Fruit fly (Drosophila melanogaster) whole organism, prepupa: ENCODE measurements around the gene CG14448.

ENCODE experiments used
- Blimp-1 ChIP-seq: fragments of 200-800 bp; sonication (Bioruptor generic); optimal IDR thresholded peaks from 3 replicates; lab custom pipeline; 2017; ENCODE audit warnings: missing biosample characterization, missing genetic modification characterization, mild to moderate bottlenecking, moderate library complexity, missing genetic modification reagents
- CG10631 ChIP-seq: fragments of 200-800 bp; sonication (Bioruptor generic); optimal IDR thresholded peaks from 2 replicates; lab custom pipeline; 2016; ENCODE audit warnings: missing biosample characterization, missing genetic modification characterization
- CG10669 ChIP-seq: fragments of 200-800 bp; sonication (Bioruptor generic); optimal IDR thresholded peaks from 3 replicates; lab custom pipeline; 2018; ENCODE audit warnings: missing biosample characterization, mild to moderate bottlenecking, missing genetic modification characterization, moderate library complexity
- CG11762 ChIP-seq: fragments of 200-800 bp; sonication (Bioruptor generic); optimal IDR thresholded peaks from 3 replicates; lab custom pipeline; 2016; ENCODE audit warnings: missing biosample characterization, missing genetic modification characterization; ENCODE audit not compliant: insufficient read depth
- CG11902 ChIP-seq: fragments of 200-800 bp; sonication (Bioruptor generic); optimal IDR thresholded peaks from 3 replicates; lab custom pipeline; 2016; ENCODE audit warnings: missing biosample characterization, missing genetic modification characterization
- CG15336 ChIP-seq: fragments of 200-800 bp; sonication (Bioruptor generic); IDR thresholded peaks from 2 replicates; pipeline ENCODE4 v1.3.6; 2022; ENCODE audit warnings: missing biosample characterization, missing genetic modification characterization
- CG1621 ChIP-seq: fragments of 200-800 bp; sonication (Bioruptor generic); optimal IDR thresholded peaks from 3 replicates; lab custom pipeline; 2018; ENCODE audit warnings: missing biosample characterization, mild to moderate bottlenecking, missing genetic modification characterization
- CG16779 ChIP-seq: fragments of 200-800 bp; sonication (Bioruptor generic); optimal IDR thresholded peaks from 3 replicates; lab custom pipeline; 2017; ENCODE audit warnings: missing biosample characterization, mild to moderate bottlenecking, missing genetic modification characterization
- CG3032 ChIP-seq: fragments of 200-800 bp; optimal IDR thresholded peaks from 2 replicates; lab custom pipeline; 2019; ENCODE audit warnings: missing biosample characterization, mild to moderate bottlenecking, missing genetic modification characterization, moderate library complexity
- CG32006 ChIP-seq: fragments of 200-800 bp; sonication (Bioruptor generic); optimal IDR thresholded peaks from 3 replicates; lab custom pipeline; 2017; ENCODE audit warnings: missing biosample characterization, mild to moderate bottlenecking, missing genetic modification characterization
- CG3919 ChIP-seq: fragments of 200-800 bp; sonication (Bioruptor generic); optimal IDR thresholded peaks from 3 replicates; lab custom pipeline; 2016; ENCODE audit warnings: missing biosample characterization, missing genetic modification characterization
- CG4318 ChIP-seq: fragments of 200-800 bp; sonication (Bioruptor generic); optimal IDR thresholded peaks from 3 replicates; lab custom pipeline; 2017; ENCODE audit warnings: missing biosample characterization, mild to moderate bottlenecking, missing genetic modification characterization
- CG6163 ChIP-seq: fragments of 200-800 bp; sonication (Bioruptor generic); IDR thresholded peaks from 3 replicates; pipeline ENCODE4 v1.3.6; 2022; ENCODE audit warnings: missing biosample characterization, missing genetic modification characterization
- CG6276 ChIP-seq: fragments of 200-800 bp; sonication (Bioruptor generic); optimal IDR thresholded peaks from 2 replicates; lab custom pipeline; 2017; ENCODE audit warnings: missing biosample characterization, mild to moderate bottlenecking, missing genetic modification characterization
- CG6792 ChIP-seq: fragments of 200-800 bp; sonication (Bioruptor generic); optimal IDR thresholded peaks from 3 replicates; lab custom pipeline; 2016; ENCODE audit warnings: missing biosample characterization, missing genetic modification characterization
- CG6854 ChIP-seq: fragments of 200-800 bp; sonication (Bioruptor generic); optimal IDR thresholded peaks from 2 replicates; lab custom pipeline; 2017; ENCODE audit warnings: missing biosample characterization, mild to moderate bottlenecking, missing genetic modification characterization
- CG7368 ChIP-seq: fragments of 200-800 bp; sonication (Bioruptor generic); optimal IDR thresholded peaks from 3 replicates; lab custom pipeline; 2016; ENCODE audit warnings: missing biosample characterization, missing genetic modification characterization
- CG8119 ChIP-seq: fragments of 200-800 bp; sonication (Bioruptor generic); IDR thresholded peaks from 3 replicates; pipeline ENCODE4 v1.3.6; 2022; ENCODE audit warnings: missing biosample characterization, missing genetic modification characterization
- CG8319 ChIP-seq: fragments of 200-800 bp; sonication (Bioruptor generic); optimal IDR thresholded peaks from 3 replicates; lab custom pipeline; 2016; ENCODE audit warnings: missing biosample characterization, missing genetic modification characterization
- CG8632 ChIP-seq: fragments of 200-800 bp; sonication (Bioruptor generic); optimal IDR thresholded peaks from 3 replicates; lab custom pipeline; 2016; ENCODE audit warnings: missing biosample characterization, missing genetic modification characterization
- CG9139 ChIP-seq: fragments of 200-800 bp; sonication (Bioruptor generic); optimal IDR thresholded peaks from 3 replicates; lab custom pipeline; 2017; ENCODE audit warnings: missing biosample characterization, mild to moderate bottlenecking, missing genetic modification characterization
- Eip75B ChIP-seq: fragments of 200-800 bp; sonication (Bioruptor generic); optimal IDR thresholded peaks from 3 replicates; lab custom pipeline; 2016; ENCODE audit warnings: missing biosample characterization, missing genetic modification characterization
- Eip78C ChIP-seq: fragments of 200-800 bp; sonication (Bioruptor generic); peaks from one replicate; lab custom pipeline; 2016; ENCODE audit warnings: missing biosample characterization, missing genetic modification characterization
- Eip93F ChIP-seq: fragments of 200-800 bp; sonication (Bioruptor generic); optimal IDR thresholded peaks from 2 replicates; lab custom pipeline; 2016; ENCODE audit warnings: missing biosample characterization, mild to moderate bottlenecking, missing genetic modification characterization
- Ets21C ChIP-seq: fragments of 200-800 bp; sonication (Bioruptor generic); optimal IDR thresholded peaks from 3 replicates; lab custom pipeline; 2016; ENCODE audit warnings: missing biosample characterization, missing genetic modification characterization
- Gug ChIP-seq: fragments of 200-800 bp; sonication (Bioruptor generic); IDR thresholded peaks from 2 replicates; pipeline ENCODE4 v1.3.6; 2022; ENCODE audit warnings: missing biosample characterization, missing genetic modification characterization
- Hr39 ChIP-seq: fragments of 200-800 bp; sonication (Bioruptor generic); optimal IDR thresholded peaks from 2 replicates; lab custom pipeline; 2016; ENCODE audit warnings: missing biosample characterization, missing genetic modification characterization
- Hr4 ChIP-seq: fragments of 200-800 bp; sonication (Bioruptor generic); optimal IDR thresholded peaks from 3 replicates; lab custom pipeline; 2016; ENCODE audit warnings: missing biosample characterization, missing genetic modification characterization
- Lpt ChIP-seq: fragments of 200-800 bp; sonication (Bioruptor generic); optimal IDR thresholded peaks from 3 replicates; lab custom pipeline; 2016; ENCODE audit warnings: missing biosample characterization, missing genetic modification characterization
- Met ChIP-seq: fragments of 200-800 bp; sonication (Bioruptor generic); optimal IDR thresholded peaks from 3 replicates; lab custom pipeline; 2016; ENCODE audit warnings: missing biosample characterization, missing genetic modification characterization
- Sox14 ChIP-seq: fragments of 200-800 bp; sonication (Bioruptor generic); optimal IDR thresholded peaks from 3 replicates; lab custom pipeline; 2016; ENCODE audit warnings: missing biosample characterization, missing genetic modification characterization
- achi ChIP-seq: fragments of 200-800 bp; sonication (Bioruptor generic); optimal IDR thresholded peaks from 3 replicates; lab custom pipeline; 2016; ENCODE audit warnings: missing biosample characterization, missing genetic modification characterization
- cyc ChIP-seq: fragments of 200-800 bp; sonication (Bioruptor generic); optimal IDR thresholded peaks from 3 replicates; lab custom pipeline; 2016; ENCODE audit warnings: missing biosample characterization, missing genetic modification characterization
- dsx ChIP-seq: fragments of 200-800 bp; optimal IDR thresholded peaks from 3 replicates; lab custom pipeline; 2019; ENCODE audit warnings: missing biosample characterization, mild to moderate bottlenecking, missing genetic modification characterization, moderate library complexity; ENCODE audit not compliant: poor library complexity, severe bottlenecking
- eg ChIP-seq: fragments of 200-800 bp; sonication (Bioruptor generic); IDR thresholded peaks from 3 replicates; pipeline ENCODE4 v1.3.6; 2022; ENCODE audit warnings: missing biosample characterization, missing genetic modification characterization
- esn ChIP-seq: fragments of 200-800 bp; sonication (Bioruptor generic); optimal IDR thresholded peaks from 2 replicates; lab custom pipeline; 2016; ENCODE audit warnings: missing biosample characterization, mild to moderate bottlenecking, missing genetic modification characterization, moderate library complexity
- fd59A ChIP-seq: fragments of 200-800 bp; sonication (Bioruptor generic); optimal IDR thresholded peaks from 2 replicates; lab custom pipeline; 2017; ENCODE audit warnings: missing biosample characterization, mild to moderate bottlenecking, missing genetic modification characterization, missing genetic modification reagents
- net ChIP-seq: fragments of 200-800 bp; sonication (Bioruptor generic); optimal IDR thresholded peaks from 3 replicates; lab custom pipeline; 2016; ENCODE audit warnings: missing biosample characterization, missing genetic modification characterization
- pdm3 ChIP-seq: fragments of 200-800 bp; sonication (Bioruptor generic); optimal IDR thresholded peaks from 3 replicates; lab custom pipeline; 2016; ENCODE audit warnings: missing biosample characterization, missing genetic modification characterization
- salr ChIP-seq, 2 experiments: fragments of 200-800 bp; sonication (Bioruptor generic); optimal IDR thresholded peaks; 3 replicates each; lab custom pipeline; 2016 to 2018; ENCODE audit warnings: missing biosample characterization in 2 of 2, missing genetic modification characterization in 2 of 2, mild to moderate bottlenecking in 1 of 2
- spab ChIP-seq: fragments of 200-800 bp; sonication (Bioruptor generic); optimal IDR thresholded peaks from 2 replicates; lab custom pipeline; 2017; ENCODE audit warnings: missing biosample characterization, mild to moderate bottlenecking, missing genetic modification characterization, missing genetic modification reagents
- ss ChIP-seq, 2 experiments: fragments of 200-800 bp; sonication (Bioruptor generic); optimal IDR thresholded peaks; 2 replicates in 1 of 2; 3 replicates in 1 of 2; lab custom pipeline; 2017 to 2018; ENCODE audit warnings: mild to moderate bottlenecking in 2 of 2, missing biosample characterization in 2 of 2, missing genetic modification characterization in 2 of 2, moderate library complexity in 1 of 2
- svp ChIP-seq: fragments of 200-800 bp; sonication (Bioruptor generic); peaks from one replicate; lab custom pipeline; 2016; ENCODE audit warnings: missing biosample characterization, missing genetic modification characterization
- topi ChIP-seq: fragments of 200-800 bp; sonication (Bioruptor generic); optimal IDR thresholded peaks from 3 replicates; lab custom pipeline; 2016; ENCODE audit warnings: missing biosample characterization, missing genetic modification characterization
- vri ChIP-seq: fragments of 200-800 bp; sonication (Bioruptor generic); optimal IDR thresholded peaks from 3 replicates; lab custom pipeline; 2016; ENCODE audit warnings: missing biosample characterization, mild to moderate bottlenecking, missing genetic modification characterization

Gene CG14448

DNA sequence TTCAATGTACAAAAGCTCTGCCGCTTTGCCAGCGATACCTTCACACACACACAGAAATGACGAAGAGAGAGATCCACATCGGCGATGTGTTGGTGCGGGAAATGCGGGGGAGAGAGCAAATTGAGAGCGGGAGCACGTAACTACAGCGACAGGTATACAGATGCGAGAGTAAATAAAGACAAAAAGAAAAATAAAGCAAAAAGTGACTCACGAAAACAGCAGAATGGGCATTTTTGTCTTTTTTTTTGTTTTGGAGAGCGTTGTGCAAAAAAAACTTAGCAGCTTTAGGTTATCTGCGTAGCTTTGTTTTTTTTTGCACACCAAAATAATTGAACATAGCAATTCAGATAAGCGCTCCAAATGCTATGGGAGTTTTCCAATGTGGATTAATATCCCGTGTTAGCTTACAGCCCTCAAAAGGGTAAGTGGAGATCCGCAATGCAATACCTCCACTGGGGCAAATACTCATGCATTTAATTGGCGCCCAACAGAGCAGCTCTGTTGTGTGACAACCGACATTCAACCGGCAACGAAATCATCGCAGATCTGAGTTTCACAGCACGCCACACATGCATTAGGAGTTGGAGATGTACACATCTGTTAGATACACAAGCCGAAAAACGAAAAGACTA lies 34.4 kb downstream of the CG14448 start (continued):
- peak; percentile 71 for TF ChIP-seq Blimp-1 (GFP tag; lab: Kevin White, UChicago)
- peak; percentile 74 for TF ChIP-seq CG32006 (GFP tag; lab: Kevin White, UChicago)
- peak; percentile 97 for TF ChIP-seq CG6276 (GFP tag; lab: Kevin White, UChicago)
- peak; percentile 85 for TF ChIP-seq spab (GFP tag; lab: Kevin White, UChicago)
- TF ChIP-seq Met, result peak; percentile 65
- peak; percentile 80 for TF ChIP-seq CG10669 (GFP tag; lab: Kevin White, UChicago)
- peak; percentile 61 to 79 for TF ChIP-seq salr (GFP tag; optimal IDR thresholded peaks at IDR 0.05; lab: Kevin White, UChicago)
- peak; percentile 67 for TF ChIP-seq pdm3
- TF ChIP-seq CG6854 (GFP tag; lab: Kevin White, UChicago), result peak; percentile 96
- peak; percentile 99 for TF ChIP-seq eg (GFP tag; lab: Robert Waterston, UW)
- TF ChIP-seq CG8119 (GFP tag; lab: Robert Waterston, UW), result peak; percentile 96
- TF ChIP-seq Gug (GFP tag; lab: Robert Waterston, UW), result peak; percentile 82
- TF ChIP-seq CG9139 (GFP tag; lab: Kevin White, UChicago), result peak; percentile 97
- peak; percentile 50 for TF ChIP-seq Eip93F (GFP tag; lab: Kevin White, UChicago)
- TF ChIP-seq Eip78C (GFP tag; lab: Kevin White, UChicago), result peak; percentile 89
- TF ChIP-seq CG4318, result no peak

DNA sequence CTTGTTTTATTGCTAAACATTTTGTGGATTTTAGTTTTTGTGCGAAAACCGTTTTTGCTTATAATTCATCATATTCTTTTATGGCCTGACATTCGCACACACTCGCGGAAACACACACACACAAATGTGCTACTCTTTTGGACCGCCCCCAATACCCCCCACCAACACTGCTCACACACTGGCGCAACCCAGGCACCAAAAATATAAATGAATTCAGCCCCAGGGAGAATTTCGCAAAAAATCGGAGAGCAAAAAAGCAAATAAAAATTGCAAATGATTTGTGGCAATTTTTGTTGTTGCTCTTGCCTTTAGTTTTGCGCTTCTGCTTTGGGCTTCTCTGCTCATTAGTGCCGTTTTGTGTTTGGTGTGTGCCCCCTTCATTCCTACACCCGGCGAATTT lies 35.0 kb downstream of the CG14448 start:
- TF ChIP-seq eg (GFP tag; lab: Robert Waterston, UW) (peak; percentile 55; the same call in 1 of the 3 replicates), fd59A (GFP tag; lab: Kevin White, UChicago) (no peak), achi (GFP tag; lab: Kevin White, UChicago) (no peak), Eip78C (GFP tag; lab: Kevin White, UChicago) (peak; percentile 2), svp (GFP tag; lab: Kevin White, UChicago) (no peak), Sox14 (GFP tag; lab: Kevin White, UChicago) (no peak), CG11762 (no peak), spab (GFP tag; lab: Kevin White, UChicago) (no peak), cyc (GFP tag; lab: Kevin White, UChicago) (no peak), CG6792 (GFP tag; lab: Kevin White, UChicago) (no peak), esn (GFP tag; lab: Kevin White, UChicago) (no peak), CG7368 (GFP tag; lab: Kevin White, UChicago) (no peak), vri (GFP tag; lab: Kevin White, UChicago) (peak; percentile 18), CG3032 (tag; lab: Kevin White, UChicago) (no peak), CG4318 (no peak), CG6854 (GFP tag; lab: Kevin White, UChicago) (no peak), CG1621 (tag; lab: Kevin White, UChicago) (no peak), CG8319 (GFP tag; lab: Kevin White, UChicago) (no peak), CG8632 (GFP tag; lab: Kevin White, UChicago) (no peak), ss (GFP tag; optimal IDR thresholded peaks at IDR 0.05; lab: Kevin White, UChicago) (no peak), CG6163 (GFP tag; lab: Robert Waterston, UW) (peak; percentile 7; the same call in 1 of the 3 replicates), Hr39 (GFP tag; lab: Kevin White, UChicago) (no peak), CG10669 (GFP tag; lab: Kevin White, UChicago) (no peak), Eip75B (GFP tag; lab: Kevin White, UChicago) (no peak), Lpt (no peak)

DNA sequence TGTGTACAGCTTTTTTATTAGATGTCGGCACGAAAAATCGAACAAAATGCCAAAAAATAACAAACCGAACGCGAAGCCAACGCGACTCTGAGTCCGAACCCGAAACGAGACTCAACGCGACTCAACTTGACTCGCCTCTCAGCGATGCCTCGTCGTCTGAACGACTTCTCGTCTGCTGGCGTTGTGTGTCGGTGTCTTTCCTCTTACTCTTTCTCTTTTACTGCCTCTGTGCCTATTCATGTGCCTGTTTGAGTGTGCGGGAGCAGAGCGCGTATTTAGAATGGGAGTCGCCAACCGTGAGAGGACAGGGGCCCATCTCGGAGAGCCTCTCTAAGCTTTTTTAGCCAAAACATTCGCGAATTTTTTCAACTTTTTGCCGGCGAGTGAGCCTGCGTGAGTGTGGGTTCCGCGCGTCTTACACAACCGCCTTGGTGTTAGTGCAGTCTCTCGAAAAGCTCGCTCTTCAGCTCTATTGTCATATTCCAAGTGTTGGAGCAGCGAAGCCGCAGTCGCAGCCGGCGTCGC lies 36.5 kb downstream of the CG14448 start:
- TF ChIP-seq CG15336 (peak; percentile 68), CG16779 (tag; lab: Kevin White, UChicago) (peak; percentile 70), CG6163 (GFP tag; lab: Robert Waterston, UW) (peak; percentile 74; the same call in 1 of the 3 replicates), Eip93F (GFP tag; lab: Kevin White, UChicago) (no peak), CG32006 (GFP tag; lab: Kevin White, UChicago) (peak; percentile 31), net (peak; percentile 58), CG6276 (GFP tag; lab: Kevin White, UChicago) (peak; percentile 34), CG3919 (GFP tag; lab: Kevin White, UChicago) (peak; percentile 41), dsx (peak; percentile 53), esn (GFP tag; lab: Kevin White, UChicago) (peak; percentile 21), Sox14 (GFP tag; lab: Kevin White, UChicago) (peak; percentile 22), CG1621 (tag; lab: Kevin White, UChicago) (no peak), Blimp-1 (GFP tag; lab: Kevin White, UChicago) (peak; percentile 0), Ets21C (no peak), CG8119 (GFP tag; lab: Robert Waterston, UW) (0 out of 3 replicates have a peak, but pooled peaks have one; percentile 48), topi (no peak), Hr4 (GFP tag; lab: Kevin White, UChicago) (no peak), CG11902 (no peak), spab (GFP tag; lab: Kevin White, UChicago) (no peak), CG10631 (GFP tag; lab: Kevin White, UChicago) (no peak)
